Fruit fly (Drosophila melanogaster): ENCODE data around the gene CG17572.
A peak's percentile ranks its signal among the peaks of the same experiment; 100 is the strongest.

- TF ChIP-seq Blimp-1 (GFP tag; optimal IDR thresholded peaks at IDR 0.05): no peak
- peak in 1 of 2 experiments; percentile 9 for TF ChIP-seq ss (GFP tag; optimal IDR thresholded peaks at IDR 0.05)
- no peak for TF ChIP-seq CG3919 (GFP tag; optimal IDR thresholded peaks at IDR 0.05)
- no peak for TF ChIP-seq CG16779 (tag; optimal IDR thresholded peaks at IDR 0.05)
- TF ChIP-seq CG6854 (GFP tag; optimal IDR thresholded peaks at IDR 0.05): no peak
- TF ChIP-seq CG8319 (GFP tag; optimal IDR thresholded peaks at IDR 0.05): no peak
- TF ChIP-seq esn (GFP tag; optimal IDR thresholded peaks at IDR 0.05): no peak
- TF ChIP-seq CG6163 (GFP tag; IDR thresholded peaks at IDR 0.05): no peak
- no peak for TF ChIP-seq CG6276 (GFP tag; optimal IDR thresholded peaks at IDR 0.05)
- TF ChIP-seq Smox (GFP tag; optimal IDR thresholded peaks at IDR 0.05): no peak
- TF ChIP-seq spab (GFP tag; optimal IDR thresholded peaks at IDR 0.05): no peak
- TF ChIP-seq dac (GFP tag; optimal IDR thresholded peaks at IDR 0.05): no peak
These were observed 49.2 kb downstream of the CG17572 start for dm6 chr2L:19024744-19025059.

All from whole organism, prepupa.